Worm (Caenorhabditis elegans) whole organism, young adult: ENCODE results near the gene srg-41.

Experiments
- F22D6.2 ChIP-seq: sonication (generic microtip); optimal IDR thresholded peaks from 2 replicates; lab custom pipeline; 2016; ENCODE audit warnings: mild to moderate bottlenecking, missing genetic modification characterization, missing compliant biosample characterization
- F23B12.7 ChIP-seq: sonication (generic microtip); optimal IDR thresholded peaks from 2 replicates; lab custom pipeline; 2017; ENCODE audit warnings: missing genetic modification characterization, mild to moderate bottlenecking, missing compliant biosample characterization, antibody characterized with exemption, moderate library complexity; ENCODE audit not compliant: insufficient read depth
- T26A5.8 ChIP-seq: sonication (generic microtip); optimal IDR thresholded peaks from 2 replicates; lab custom pipeline; 2016; ENCODE audit warnings: missing genetic modification characterization, missing compliant biosample characterization
- Y56A3A.18 ChIP-seq: fragments of 200-800 bp; sonication (Bioruptor generic); IDR thresholded peaks from 2 replicates; pipeline ENCODE4 v1.3.6; 2022; ENCODE audit warnings: missing genetic modification reagents, missing genetic modification characterization, missing compliant biosample characterization
- Y67H2A.10 ChIP-seq: fragments of 200-800 bp; sonication (Bioruptor generic); conservative IDR thresholded peaks from 2 replicates; pipeline ENCODE4 v1.3.6; 2022; ENCODE audit warnings: missing genetic modification reagents, missing genetic modification characterization, missing compliant biosample characterization
- akir-1 ChIP-seq: fragments of 200-800 bp; sonication (Bioruptor generic); optimal IDR thresholded peaks from 2 replicates; lab custom pipeline; 2018; ENCODE audit warnings: mild to moderate bottlenecking, missing genetic modification characterization, moderate library complexity, missing compliant biosample characterization
- ama-1 ChIP-seq, 3 experiments: fragments of 150-350 bp in 1 of 3; sonication (generic microtip) in 2 of 3; optimal IDR thresholded peaks; 2 replicates each; lab custom pipeline; 2014 to 2018; ENCODE audit warnings: missing biosample characterization in 2 of 3, missing genetic modification characterization in 2 of 3, missing genetic modification reagents in 2 of 3
- aptf-3 ChIP-seq: fragments of 200-800 bp; sonication (Bioruptor generic); IDR thresholded peaks from 2 replicates; pipeline ENCODE4 v1.3.6; 2022; ENCODE audit warnings: missing genetic modification characterization, missing compliant biosample characterization
- attf-3 ChIP-seq: fragments of 200-800 bp; sonication (Bioruptor generic); conservative IDR thresholded peaks from 2 replicates; pipeline ENCODE4 v1.3.6; 2022; ENCODE audit warnings: missing genetic modification reagents, missing genetic modification characterization, missing compliant biosample characterization
- cebp-1 ChIP-seq, 2 experiments: fragments of 200-800 bp in 1 of 2; sonication (Bioruptor generic) in 1 of 2; sonication (generic microtip) in 1 of 2; IDR thresholded peaks in 1 of 2; optimal IDR thresholded peaks in 1 of 2; 2 replicates each; pipeline versions ENCODE4 v1.3.6 to Lab custom; 2017 to 2022; ENCODE audit warnings: missing compliant biosample characterization in 2 of 2, missing genetic modification characterization in 2 of 2, mild to moderate bottlenecking in 1 of 2, missing genetic modification reagents in 1 of 2, moderate library complexity in 1 of 2
- ceh-27 ChIP-seq: fragments of 200-800 bp; sonication (Bioruptor generic); optimal IDR thresholded peaks from 2 replicates; lab custom pipeline; 2018; ENCODE audit warnings: mild to moderate bottlenecking, missing genetic modification characterization, moderate library complexity, missing compliant biosample characterization
- ceh-58 ChIP-seq: fragments of 200-800 bp; sonication (Bioruptor generic); IDR thresholded peaks from 2 replicates; pipeline ENCODE4 v1.3.6; 2022; ENCODE audit warnings: missing genetic modification characterization, missing compliant biosample characterization
- ceh-79 ChIP-seq: sonication (generic microtip); optimal IDR thresholded peaks from 2 replicates; lab custom pipeline; 2017; ENCODE audit warnings: mild to moderate bottlenecking, missing genetic modification characterization, missing compliant biosample characterization
- die-1 ChIP-seq: sonication (generic microtip); optimal IDR thresholded peaks from 2 replicates; lab custom pipeline; 2016; ENCODE audit warnings: missing genotype, mild to moderate bottlenecking, missing genetic modification characterization, missing compliant biosample characterization
- egl-18 ChIP-seq: fragments of 200-800 bp; sonication (Bioruptor generic); IDR thresholded peaks from 2 replicates; pipeline ENCODE4 v1.3.6; 2022; ENCODE audit warnings: missing genetic modification reagents, missing genetic modification characterization, missing compliant biosample characterization
- hmg-1.2 ChIP-seq: fragments of 200-800 bp; sonication (Bioruptor generic); IDR thresholded peaks from 2 replicates; pipeline ENCODE4 v1.3.6; 2022; ENCODE audit warnings: missing genetic modification reagents, missing genetic modification characterization, missing compliant biosample characterization
- hmg-20 ChIP-seq: fragments of 200-800 bp; sonication (Bioruptor generic); IDR thresholded peaks from 2 replicates; pipeline ENCODE4 v1.3.6; 2022; ENCODE audit warnings: missing genetic modification reagents, missing genetic modification characterization, missing compliant biosample characterization
- let-607 ChIP-seq, 2 experiments: fragments of 200-800 bp in 1 of 2; sonication (Bioruptor generic) in 1 of 2; sonication (generic microtip) in 1 of 2; optimal IDR thresholded peaks; 2 replicates each; lab custom pipeline; 2016 to 2018; ENCODE audit warnings: mild to moderate bottlenecking in 2 of 2, missing compliant biosample characterization in 2 of 2, missing genetic modification characterization in 2 of 2, moderate library complexity in 2 of 2, missing genotype in 1 of 2
- lin-54 ChIP-seq: fragments of 200-800 bp; sonication (Bioruptor generic); optimal IDR thresholded peaks from 2 replicates; lab custom pipeline; 2018; ENCODE audit warnings: mild to moderate bottlenecking, missing genetic modification characterization, missing compliant biosample characterization
- lir-1 ChIP-seq: fragments of 200-800 bp; sonication (Bioruptor generic); conservative IDR thresholded peaks from 2 replicates; pipeline ENCODE4 v1.3.6; 2022; ENCODE audit warnings: missing genetic modification reagents, missing genetic modification characterization, missing compliant biosample characterization
- lsy-27 ChIP-seq: sonication (generic microtip); optimal IDR thresholded peaks from 2 replicates; lab custom pipeline; 2017; ENCODE audit warnings: missing genetic modification characterization, mild to moderate bottlenecking, missing compliant biosample characterization, antibody characterized with exemption, missing genotype, borderline replicate concordance; ENCODE audit not compliant: insufficient read depth
- madf-10 ChIP-seq: sonication (generic microtip); optimal IDR thresholded peaks from 2 replicates; lab custom pipeline; 2016; ENCODE audit warnings: mild to moderate bottlenecking, missing genetic modification characterization, missing compliant biosample characterization
- madf-6 ChIP-seq: fragments of 200-800 bp; sonication (Bioruptor generic); IDR thresholded peaks from 2 replicates; pipeline ENCODE4 v1.3.6; 2022; ENCODE audit warnings: missing genetic modification reagents, missing genetic modification characterization, missing compliant biosample characterization
- mxl-1 ChIP-seq: sonication (generic microtip); optimal IDR thresholded peaks from 2 replicates; lab custom pipeline; 2016; ENCODE audit warnings: missing genetic modification characterization, missing compliant biosample characterization
- nhr-27 ChIP-seq: fragments of 200-800 bp; sonication (Bioruptor generic); optimal IDR thresholded peaks from 2 replicates; lab custom pipeline; 2018; ENCODE audit warnings: mild to moderate bottlenecking, missing genetic modification characterization, moderate library complexity, missing compliant biosample characterization
- nhr-90 ChIP-seq: sonication (generic microtip); optimal IDR thresholded peaks from 2 replicates; lab custom pipeline; 2016; ENCODE audit warnings: missing genotype, mild to moderate bottlenecking, missing genetic modification characterization, missing compliant biosample characterization
- pha-4 ChIP-seq: fragments of 150-350 bp; sonication (generic microtip); optimal IDR thresholded peaks from 2 replicates; lab custom pipeline; 2014; ENCODE audit warnings: missing biosample characterization, missing genetic modification reagents, missing genetic modification characterization
- snpc-1.1 ChIP-seq: sonication (generic microtip); optimal IDR thresholded peaks from 2 replicates; lab custom pipeline; 2017; ENCODE audit warnings: missing genetic modification characterization, mild to moderate bottlenecking, missing compliant biosample characterization, antibody characterized with exemption, moderate library complexity, missing genotype, missing genetic modification reagents; ENCODE audit not compliant: insufficient read depth
- ztf-25 ChIP-seq: fragments of 200-800 bp; sonication (Bioruptor generic); IDR thresholded peaks from 2 replicates; pipeline ENCODE4 v1.3.6; 2022; ENCODE audit warnings: missing genetic modification reagents, missing genetic modification characterization, missing compliant biosample characterization
- ztf-3 ChIP-seq: fragments of 200-800 bp; sonication (Bioruptor generic); optimal IDR thresholded peaks from 2 replicates; lab custom pipeline; 2018; ENCODE audit warnings: mild to moderate bottlenecking, missing genetic modification characterization, missing compliant biosample characterization
- ztf-6 ChIP-seq: fragments of 200-800 bp; sonication (Bioruptor generic); IDR thresholded peaks from 2 replicates; pipeline ENCODE4 v1.3.6; 2022; ENCODE audit warnings: missing genetic modification reagents, missing genetic modification characterization, missing compliant biosample characterization

Gene srg-41

DNA sequence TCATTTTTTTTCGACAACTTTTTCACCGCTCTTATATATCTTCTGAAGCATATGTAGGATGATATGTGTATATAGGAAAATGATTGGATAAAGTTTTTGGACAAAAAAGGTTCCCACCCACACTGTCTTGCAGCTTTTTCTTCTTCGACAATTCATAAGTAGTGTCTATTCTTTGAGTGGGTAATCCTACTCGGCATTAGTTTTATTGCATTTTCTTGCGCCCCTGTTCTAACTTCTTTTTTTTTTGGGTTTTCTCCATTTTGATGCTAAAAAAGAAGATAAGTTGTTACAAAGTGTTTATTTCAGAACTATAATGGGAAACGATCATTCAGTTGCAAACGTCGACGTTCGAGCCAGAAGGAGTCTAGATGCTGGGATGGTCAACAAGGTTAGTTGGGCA lies 27.4 kb downstream of the srg-41 start, which contains the start of gene glb-3:
Gene glb-3, plus strand, starts transcription at position 301 of the 400 bp plus-strand sequence.
- no peak for TF ChIP-seq ztf-6
- no peak for TF ChIP-seq ceh-58 (GFP tag; lab: Robert Waterston, UW)
- no peak for TF ChIP-seq Y67H2A.10
- no peak for TF ChIP-seq lsy-27 (tag; lab: Kevin White, UChicago)
- TF ChIP-seq cebp-1 (GFP tag; IDR thresholded peaks at IDR 0.05; lab: Robert Waterston, UW), result no peak
- TF ChIP-seq cebp-1 (tag; optimal IDR thresholded peaks at IDR 0.05; lab: Kevin White, UChicago), result no peak
- no peak for TF ChIP-seq lin-54
- no peak for TF ChIP-seq ama-1 (optimal IDR thresholded peaks at IDR 0.05; lab: Kevin White, UChicago)
- no peak for TF ChIP-seq ama-1 (GFP tag; optimal IDR thresholded peaks at IDR 0.05; lab: Kevin White, UChicago)
- TF ChIP-seq, all 124 proteins: peak for 0

DNA sequence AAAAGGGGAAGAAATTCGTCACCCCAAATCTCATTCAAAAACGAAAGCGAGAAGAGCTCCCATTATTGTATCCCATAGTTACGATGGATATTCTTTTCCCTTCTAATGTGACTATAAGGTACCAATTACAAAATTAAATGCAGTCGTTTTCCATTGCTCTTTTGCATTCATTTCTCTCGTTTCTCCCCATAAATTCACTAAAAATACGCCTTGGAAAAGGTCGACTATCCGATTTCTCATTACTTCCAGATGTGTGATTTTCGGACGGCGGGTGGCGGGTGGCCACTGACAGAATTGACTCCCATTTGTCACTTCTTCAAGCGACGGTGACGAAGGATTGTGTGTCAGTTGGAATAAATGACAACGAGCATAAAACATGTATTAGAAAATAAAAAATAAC lies 28.2 kb downstream of the srg-41 start:
- TF ChIP-seq nhr-27 (tag; lab: Kevin White, UChicago) (no peak), akir-1 (GFP tag; lab: Kevin White, UChicago) (no peak), snpc-1.1 (no peak), hmg-1.2 (no peak), lsy-27 (tag; lab: Kevin White, UChicago) (no peak), attf-3 (GFP tag; lab: Robert Waterston, UW) (no peak), ztf-25 (GFP tag; lab: Robert Waterston, UW) (no peak), ceh-27 (GFP tag; lab: Kevin White, UChicago) (no peak), ztf-3 (GFP tag; lab: Kevin White, UChicago) (no peak), madf-10 (no peak), lin-54 (no peak), let-607 (tag; optimal IDR thresholded peaks at IDR 0.05; lab: Kevin White, UChicago) (no peak), T26A5.8 (tag; lab: Kevin White, UChicago) (no peak)

DNA sequence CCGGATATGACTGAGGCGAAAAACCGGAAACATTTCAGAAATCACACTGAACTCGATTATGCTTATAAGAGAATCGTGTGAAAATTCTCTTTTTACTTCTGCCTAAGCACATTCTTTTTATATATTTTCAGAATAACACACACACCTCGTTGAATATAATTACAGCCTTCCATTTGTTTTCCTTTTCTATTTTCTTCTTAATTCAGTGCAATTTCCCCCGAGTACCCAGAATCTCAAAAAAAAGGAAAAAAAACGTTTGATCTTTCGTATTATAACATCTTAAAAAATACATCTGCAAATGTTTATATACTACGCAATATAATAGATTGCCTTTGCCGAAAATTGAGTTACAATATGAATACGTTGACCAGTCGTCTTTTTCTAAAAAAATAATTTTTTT lies 29.9 kb downstream of the srg-41 start:
- TF ChIP-seq die-1 (tag; lab: Kevin White, UChicago) (no peak), madf-10 (no peak), egl-18 (GFP tag; lab: Robert Waterston, UW) (no peak), mxl-1 (no peak), ztf-25 (GFP tag; lab: Robert Waterston, UW) (no peak), F23B12.7 (tag; lab: Kevin White, UChicago) (no peak), pha-4 (tag; lab: Kevin White, UChicago) (no peak), nhr-90 (tag; lab: Kevin White, UChicago) (no peak), F22D6.2 (tag; lab: Kevin White, UChicago) (no peak), let-607 (tag; optimal IDR thresholded peaks at IDR 0.05; lab: Kevin White, UChicago) (no peak), aptf-3 (no peak), ceh-79 (no peak)

DNA sequence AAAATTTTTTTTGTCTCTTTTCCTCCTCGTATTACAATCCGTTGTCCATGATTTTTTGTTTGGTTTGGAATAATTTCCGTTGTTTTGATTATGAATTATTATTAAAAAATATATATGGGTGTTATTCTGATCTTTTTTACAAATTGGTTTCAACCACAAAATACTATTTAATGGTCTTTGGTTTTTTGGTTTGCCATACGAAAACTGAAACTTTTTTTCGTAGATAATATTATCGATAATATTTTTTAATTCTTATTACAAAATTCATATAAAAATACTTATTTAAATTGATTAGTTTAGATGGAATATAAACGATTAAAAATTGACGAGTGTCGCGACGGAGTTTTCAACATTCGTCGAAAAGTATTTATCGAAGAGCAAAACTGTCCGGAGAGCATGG lies 34.5 kb downstream of the srg-41 start, which contains the start of gene jmjd-5:
Gene jmjd-5, plus strand, starts transcription at position 301 of the 400 bp plus-strand sequence.
- TF ChIP-seq let-607 (tag; optimal IDR thresholded peaks at IDR 0.05; lab: Kevin White, UChicago) (no peak), lir-1 (GFP tag; lab: Robert Waterston, UW) (no peak), hmg-20 (GFP tag; lab: Robert Waterston, UW) (no peak), ztf-25 (GFP tag; lab: Robert Waterston, UW) (no peak), Y56A3A.18 (GFP tag; lab: Robert Waterston, UW) (no peak)

DNA sequence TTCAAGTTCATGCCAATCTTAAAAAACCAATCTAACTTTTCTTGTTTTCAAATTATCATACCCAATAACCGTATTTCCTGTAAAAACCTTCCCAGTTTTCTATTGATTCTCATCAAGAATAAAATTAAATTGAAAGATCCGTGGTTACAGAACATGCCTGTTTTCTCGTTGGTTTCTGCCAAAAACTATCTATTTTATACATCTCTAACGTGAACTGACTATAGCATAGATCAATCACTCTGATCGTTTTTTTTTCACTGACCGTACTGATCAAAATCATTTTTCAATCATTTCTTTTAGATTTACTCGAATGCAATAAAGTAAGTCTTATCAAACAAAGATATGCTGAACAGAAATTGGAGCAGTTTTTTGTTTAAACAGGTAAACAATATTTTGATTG lies 36.8 kb downstream of the srg-41 start, which contains the start of gene C06H2.2:
Gene C06H2.2, plus strand, starts transcription at position 301 of the 400 bp plus-strand sequence.
- no peak for TF ChIP-seq madf-6 (GFP tag; lab: Robert Waterston, UW)
- TF ChIP-seq cebp-1 (GFP tag; IDR thresholded peaks at IDR 0.05; lab: Robert Waterston, UW), result no peak
- no peak for TF ChIP-seq cebp-1 (tag; optimal IDR thresholded peaks at IDR 0.05; lab: Kevin White, UChicago)
- TF ChIP-seq nhr-90 (tag; lab: Kevin White, UChicago), result no peak
